Worm (Caenorhabditis elegans): ENCODE data around the gene pid-5.

- TF ChIP-seq nhr-23 (tag; optimal IDR thresholded peaks at IDR 0.05): no peak
- no peak for TF ChIP-seq fos-1 (tag; optimal IDR thresholded peaks at IDR 0.05)
- no peak for TF ChIP-seq unc-62 (GFP tag; optimal IDR thresholded peaks at IDR 0.05)
- no peak for TF ChIP-seq skn-1 (tag; optimal IDR thresholded peaks at IDR 0.05)
- no peak for TF ChIP-seq ceh-82 (tag; optimal IDR thresholded peaks at IDR 0.05)
- TF ChIP-seq egl-27 (tag; optimal IDR thresholded peaks at IDR 0.05): no peak
- TF ChIP-seq lin-39 (tag; optimal IDR thresholded peaks at IDR 0.05): no peak
- no peak for TF ChIP-seq zag-1 (tag; optimal IDR thresholded peaks at IDR 0.05)
Measured at ce11 chrV:4157291-4157690, 18.4 kb upstream of the pid-5 start.
